Worm (Caenorhabditis elegans) whole organism, young adult: ENCODE results near the gene F22E5.1.
"Not testable (repeated sequence)": the region's sequence is repeated elsewhere in the genome, so short reads cannot be mapped to it uniquely, and the experiment has no call there.

Experiments
- D2030.7 ChIP-seq: fragments of 200-800 bp; sonication (Bioruptor generic); IDR thresholded peaks from 2 replicates; pipeline ENCODE4 v1.3.6; 2022; ENCODE audit warnings: missing genetic modification reagents, missing genetic modification characterization, missing compliant biosample characterization
- F37B4.10 ChIP-seq: fragments of 200-800 bp; sonication (Bioruptor generic); IDR thresholded peaks from 2 replicates; pipeline ENCODE4 v1.3.6; 2022; ENCODE audit warnings: missing genetic modification characterization, missing compliant biosample characterization
- F55B11.4 ChIP-seq: sonication (generic microtip); optimal IDR thresholded peaks from 2 replicates; lab custom pipeline; 2016; ENCODE audit warnings: missing compliant biosample characterization, missing genetic modification characterization, borderline replicate concordance; ENCODE audit not compliant: insufficient read depth
- F57A8.1 ChIP-seq: fragments of 200-800 bp; sonication (Bioruptor generic); optimal IDR thresholded peaks from 2 replicates; lab custom pipeline; 2018; ENCODE audit warnings: mild to moderate bottlenecking, missing genetic modification characterization, moderate library complexity, missing compliant biosample characterization
- F57C9.4 ChIP-seq: sonication (generic microtip); optimal IDR thresholded peaks from 2 replicates; lab custom pipeline; 2017; ENCODE audit warnings: mild to moderate bottlenecking, missing genetic modification characterization, missing compliant biosample characterization
- K11D2.4 ChIP-seq: fragments of 200-800 bp; sonication (Bioruptor generic); IDR thresholded peaks from 2 replicates; pipeline ENCODE4 v1.3.6; 2022; ENCODE audit warnings: missing genetic modification reagents, missing genetic modification characterization, missing compliant biosample characterization
- K12H6.12 ChIP-seq: fragments of 200-800 bp; sonication (Bioruptor generic); optimal IDR thresholded peaks from 2 replicates; lab custom pipeline; 2018; ENCODE audit warnings: mild to moderate bottlenecking, missing genetic modification characterization, missing compliant biosample characterization
- Y67H2A.10 ChIP-seq: fragments of 200-800 bp; sonication (Bioruptor generic); conservative IDR thresholded peaks from 2 replicates; pipeline ENCODE4 v1.3.6; 2022; ENCODE audit warnings: missing genetic modification reagents, missing genetic modification characterization, missing compliant biosample characterization
- Y79H2A.3 ChIP-seq: fragments of 200-800 bp; sonication (Bioruptor generic); conservative IDR thresholded peaks from 2 replicates; pipeline ENCODE4 v1.3.6; 2022; ENCODE audit warnings: missing genetic modification reagents, missing genetic modification characterization, missing compliant biosample characterization
- Y95B8A.8 ChIP-seq: fragments of 200-800 bp; sonication (Bioruptor generic); IDR thresholded peaks from 2 replicates; pipeline ENCODE4 v1.3.6; 2022; ENCODE audit warnings: missing genetic modification reagents, missing genetic modification characterization, missing compliant biosample characterization
- attf-3 ChIP-seq: fragments of 200-800 bp; sonication (Bioruptor generic); conservative IDR thresholded peaks from 2 replicates; pipeline ENCODE4 v1.3.6; 2022; ENCODE audit warnings: missing genetic modification reagents, missing genetic modification characterization, missing compliant biosample characterization
- attf-6 ChIP-seq: fragments of 200-800 bp; sonication (Bioruptor generic); IDR thresholded peaks from 2 replicates; pipeline ENCODE4 v1.3.6; 2022; ENCODE audit warnings: missing genetic modification reagents, missing genetic modification characterization, missing compliant biosample characterization
- ceh-100 ChIP-seq: fragments of 200-800 bp; sonication (Bioruptor generic); IDR thresholded peaks from 2 replicates; pipeline ENCODE4 v1.3.6; 2022; ENCODE audit warnings: missing genetic modification reagents, missing genetic modification characterization, missing compliant biosample characterization
- ceh-27 ChIP-seq: fragments of 200-800 bp; sonication (Bioruptor generic); optimal IDR thresholded peaks from 2 replicates; lab custom pipeline; 2018; ENCODE audit warnings: mild to moderate bottlenecking, missing genetic modification characterization, moderate library complexity, missing compliant biosample characterization
- ceh-40 ChIP-seq: fragments of 200-800 bp; sonication (Bioruptor generic); IDR thresholded peaks from 2 replicates; pipeline ENCODE4 v1.3.6; 2022; ENCODE audit warnings: missing genetic modification characterization, missing compliant biosample characterization
- chd-7 ChIP-seq: sonication (generic microtip); optimal IDR thresholded peaks from 2 replicates; lab custom pipeline; 2016; ENCODE audit warnings: mild to moderate bottlenecking, missing genetic modification characterization, moderate library complexity, missing compliant biosample characterization
- dox-1 ChIP-seq: fragments of 200-800 bp; sonication (Bioruptor generic); IDR thresholded peaks from 2 replicates; pipeline ENCODE4 v1.3.6; 2022; ENCODE audit warnings: missing genetic modification reagents, missing genetic modification characterization, missing compliant biosample characterization
- dpff-1 ChIP-seq: sonication (generic microtip); optimal IDR thresholded peaks from 2 replicates; lab custom pipeline; 2017; ENCODE audit warnings: mild to moderate bottlenecking, missing genetic modification characterization, missing compliant biosample characterization
- dpl-1 ChIP-seq: fragments of 150-350 bp; optimal IDR thresholded peaks from 2 replicates; lab custom pipeline; 2014; ENCODE audit warnings: missing biosample characterization, missing genetic modification reagents, missing genetic modification characterization
- efl-1 ChIP-seq: fragments of 150-350 bp; optimal IDR thresholded peaks from 2 replicates; lab custom pipeline; 2014; ENCODE audit warnings: missing biosample characterization, missing genetic modification reagents, missing genetic modification characterization
- egl-18 ChIP-seq: fragments of 200-800 bp; sonication (Bioruptor generic); IDR thresholded peaks from 2 replicates; pipeline ENCODE4 v1.3.6; 2022; ENCODE audit warnings: missing genetic modification reagents, missing genetic modification characterization, missing compliant biosample characterization
- ekl-4 ChIP-seq: fragments of 200-800 bp; sonication (Bioruptor generic); IDR thresholded peaks from 2 replicates; pipeline ENCODE4 v1.3.6; 2022; ENCODE audit warnings: missing genetic modification reagents, missing genetic modification characterization, missing compliant biosample characterization
- ets-4 ChIP-seq: fragments of 200-800 bp; sonication (Bioruptor generic); optimal IDR thresholded peaks from 2 replicates; lab custom pipeline; 2018; ENCODE audit warnings: mild to moderate bottlenecking, missing genetic modification characterization, missing compliant biosample characterization
- gei-17 ChIP-seq: fragments of 200-800 bp; sonication (Bioruptor generic); optimal IDR thresholded peaks from 2 replicates; lab custom pipeline; 2018; ENCODE audit warnings: mild to moderate bottlenecking, missing genetic modification characterization, missing compliant biosample characterization
- him-1 ChIP-seq: sonication (generic microtip); optimal IDR thresholded peaks from 2 replicates; lab custom pipeline; 2016; ENCODE audit warnings: missing genotype, missing genetic modification reagents, missing genetic modification characterization, missing compliant biosample characterization
- lin-35 ChIP-seq, 3 experiments: fragments of 150-350 bp in 2 of 3; sonication (generic microtip) in 1 of 3; optimal IDR thresholded peaks; 2 replicates each; lab custom pipeline; 2014 to 2018; ENCODE audit warnings: missing biosample characterization in 3 of 3, missing genetic modification characterization in 3 of 3, missing genetic modification reagents in 3 of 3
- lin-54 ChIP-seq: fragments of 200-800 bp; sonication (Bioruptor generic); optimal IDR thresholded peaks from 2 replicates; lab custom pipeline; 2018; ENCODE audit warnings: mild to moderate bottlenecking, missing genetic modification characterization, missing compliant biosample characterization
- madf-10 ChIP-seq: sonication (generic microtip); optimal IDR thresholded peaks from 2 replicates; lab custom pipeline; 2016; ENCODE audit warnings: mild to moderate bottlenecking, missing genetic modification characterization, missing compliant biosample characterization
- mcd-1 ChIP-seq: fragments of 200-800 bp; sonication (Bioruptor generic); IDR thresholded peaks from 2 replicates; pipeline ENCODE4 v1.3.6; 2022; ENCODE audit warnings: missing genetic modification reagents, missing genetic modification characterization, missing compliant biosample characterization
- mes-4 ChIP-seq: sonication (generic microtip); optimal IDR thresholded peaks from 2 replicates; lab custom pipeline; 2016; ENCODE audit warnings: missing genotype, missing genetic modification characterization, missing compliant biosample characterization
- snpc-1.1 ChIP-seq: sonication (generic microtip); optimal IDR thresholded peaks from 2 replicates; lab custom pipeline; 2017; ENCODE audit warnings: missing genetic modification characterization, mild to moderate bottlenecking, missing compliant biosample characterization, antibody characterized with exemption, moderate library complexity, missing genotype, missing genetic modification reagents; ENCODE audit not compliant: insufficient read depth
- snpc-4 ChIP-seq, 5 experiments: fragments of 150-350 bp in 1 of 5; sonication (generic microtip) in 4 of 5; optimal IDR thresholded peaks; 2 replicates each; lab custom pipeline; 2014 to 2018; ENCODE audit warnings: missing genetic modification characterization in 5 of 5, missing biosample characterization in 3 of 5, antibody characterized with exemption in 2 of 5, mild to moderate bottlenecking in 2 of 5, missing compliant biosample characterization in 2 of 5, missing genotype in 2 of 5, moderate library complexity in 2 of 5, missing genetic modification reagents in 1 of 5
- tbp1 ChIP-seq: fragments of 200-800 bp; sonication (Bioruptor generic); optimal IDR thresholded peaks from 2 replicates; lab custom pipeline; 2018; ENCODE audit warnings: mild to moderate bottlenecking, missing genetic modification characterization, missing compliant biosample characterization
- ztf-28 ChIP-seq: fragments of 200-800 bp; sonication (Bioruptor generic); IDR thresholded peaks from 2 replicates; pipeline ENCODE4 v1.3.6; 2022; ENCODE audit warnings: missing genetic modification reagents, missing genetic modification characterization, missing compliant biosample characterization

The F22E5.1 gene

DNA sequence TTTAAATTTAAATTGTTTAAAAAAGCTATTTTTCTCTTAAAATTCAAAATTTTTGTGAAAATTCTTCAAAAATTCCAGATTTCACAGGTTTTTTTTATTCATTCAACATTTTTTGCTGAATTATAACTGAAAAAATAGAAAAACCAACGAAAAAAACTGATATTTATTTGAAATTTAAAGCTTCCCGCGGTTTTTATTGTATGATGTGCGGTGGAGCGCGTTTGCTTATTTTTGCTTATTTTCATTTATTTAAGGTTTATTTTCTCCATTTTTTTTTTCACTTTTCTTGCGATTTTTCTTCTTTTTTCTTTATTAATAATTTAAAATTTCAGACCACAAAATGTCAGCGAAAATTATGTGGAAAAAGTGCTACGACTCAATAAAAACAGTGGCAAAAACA lies 35.5 kb upstream of the F22E5.1 start, which contains the start of gene F22E5.9:
Gene F22E5.9, plus strand, starts transcription at position 327 of the 400 bp plus-strand sequence.
- no peak for TF ChIP-seq ztf-28 (GFP tag; lab: Robert Waterston, UW)
- TF ChIP-seq mcd-1 (GFP tag; lab: Robert Waterston, UW), result peak; percentile 85
- no peak for TF ChIP-seq K12H6.12 (tag; lab: Kevin White, UChicago)
- peak; percentile 50 for TF ChIP-seq lin-54 (GFP tag; lab: Kevin White, UChicago)
- no peak for TF ChIP-seq dox-1 (GFP tag; lab: Robert Waterston, UW)
- TF ChIP-seq tbp1, result no peak
- no peak for TF ChIP-seq attf-6 (GFP tag; lab: Robert Waterston, UW)
- TF ChIP-seq lin-35 (GFP tag; optimal IDR thresholded peaks at IDR 0.05; lab: Kevin White, UChicago), result no peak
- no peak for TF ChIP-seq ets-4 (GFP tag; lab: Kevin White, UChicago)
- peak; percentile 30 for TF ChIP-seq efl-1 (GFP tag; lab: Kevin White, UChicago)
- TF ChIP-seq ceh-27 (GFP tag; lab: Kevin White, UChicago), result no peak
- TF ChIP-seq ceh-40, result no peak
- TF ChIP-seq dpl-1 (GFP tag; lab: Kevin White, UChicago), result peak; percentile 54
- no peak for TF ChIP-seq F57C9.4 (tag; lab: Kevin White, UChicago)
- no peak for TF ChIP-seq K11D2.4 (GFP tag; lab: Robert Waterston, UW)
- TF ChIP-seq F55B11.4 (tag; lab: Kevin White, UChicago), result no peak
- no peak for TF ChIP-seq ceh-100 (GFP tag; lab: Robert Waterston, UW)
- TF ChIP-seq Y95B8A.8 (GFP tag; lab: Robert Waterston, UW), result no peak
- TF ChIP-seq attf-3 (GFP tag; lab: Robert Waterston, UW), result no peak
- no peak for TF ChIP-seq ekl-4 (GFP tag; lab: Robert Waterston, UW)
- no peak for TF ChIP-seq F37B4.10
- no peak for TF ChIP-seq Y67H2A.10
- no peak for TF ChIP-seq him-1
- TF ChIP-seq, all 124 proteins: peak for 4

ce11 chrII:2639401-2640088 lies 34.0 kb upstream of the F22E5.1 start, which contains the start of gene F22E5.8:
Gene F22E5.8, plus strand, starts transcription at chrII:2640038.
- not testable (repeated sequence) for TF ChIP-seq D2030.7 (GFP tag; lab: Robert Waterston, UW); snpc-1.1 (tag; lab: Kevin White, UChicago); snpc-4 (GFP tag; optimal IDR thresholded peaks at IDR 0.05; lab: Kevin White, UChicago); snpc-4 (tag; optimal IDR thresholded peaks at IDR 0.05; lab: Kevin White, UChicago)

- TF ChIP-seq K12H6.12 (tag; lab: Kevin White, UChicago) (no peak), D2030.7 (GFP tag; lab: Robert Waterston, UW) (no peak), chd-7 (tag; lab: Kevin White, UChicago) (no peak), ceh-27 (GFP tag; lab: Kevin White, UChicago) (no peak), gei-17 (GFP tag; lab: Kevin White, UChicago) (no peak), egl-18 (GFP tag; lab: Robert Waterston, UW) (no peak), dpff-1 (tag; lab: Kevin White, UChicago) (no peak), F57A8.1 (no peak), mes-4 (tag; lab: Kevin White, UChicago) (no peak), F55B11.4 (tag; lab: Kevin White, UChicago) (no peak), Y79H2A.3 (GFP tag; lab: Robert Waterston, UW) (no peak), madf-10 (tag; lab: Kevin White, UChicago) (no peak), ceh-40 (no peak)
- TF ChIP-seq, all 124 proteins: peak for 0
Observed at ce11 chrII:2640982-2641381, 32.6 kb upstream of the F22E5.1 start, which contains the start of gene F22E5.23. Gene F22E5.23, plus strand, starts transcription at chrII:2641282.
